1 fruit fly cellular context compared by ENCODE assay signal in the genomic region with DNA sequence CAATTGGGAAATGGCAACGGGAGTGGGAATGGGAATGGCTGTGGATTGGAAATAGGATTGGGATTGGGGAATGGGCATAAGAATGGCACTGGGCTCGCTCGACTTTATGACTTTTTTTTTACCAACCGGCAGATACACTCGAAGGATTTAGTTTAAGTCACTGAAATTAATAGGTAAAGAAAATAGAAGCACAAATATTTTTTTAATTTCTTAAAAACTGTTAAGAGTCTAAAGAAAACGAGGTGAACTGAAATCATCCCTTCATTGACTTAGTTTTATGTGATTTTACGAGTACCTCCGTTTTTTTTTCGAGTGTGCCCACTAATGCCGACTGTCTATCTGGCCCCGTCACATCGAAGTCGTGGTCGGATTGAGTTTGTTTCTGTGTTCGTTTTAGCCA.
TF ChIP-seq lines count a peak whose summit lies in the region.

No protein-coding gene starts in this region.

TF ChIP-seq in whole organism, prepupa, 60 proteins besides CTCF, POLR2A, EP300 and RAD21 (continued from another document):
- TF ChIP-seq CG9139 (GFP tag; optimal IDR thresholded peaks at IDR 0.05; lab: Kevin White, UChicago): no peak
- no peak for TF ChIP-seq Eip93F (GFP tag; optimal IDR thresholded peaks at IDR 0.05; lab: Kevin White, UChicago)
- no peak for TF ChIP-seq CG8119 (GFP tag; IDR thresholded peaks at IDR 0.05; lab: Robert Waterston, UW)
- no peak for TF ChIP-seq CG6792 (GFP tag; optimal IDR thresholded peaks at IDR 0.05; lab: Kevin White, UChicago)
- no peak for TF ChIP-seq CG1621 (tag; optimal IDR thresholded peaks at IDR 0.05; lab: Kevin White, UChicago)
- TF ChIP-seq achi (GFP tag; optimal IDR thresholded peaks at IDR 0.05; lab: Kevin White, UChicago): no peak
TF ChIP-seq in whole organism, prepupa: peak in this region for 6.
